Fruit fly (Drosophila melanogaster) whole organism, wandering third instar larva: ENCODE measurements around the gene CG1227.

Experiments
- CG32264 ChIP-seq: fragments of 200-800 bp; sonication (Bioruptor generic); optimal IDR thresholded peaks from 2 replicates; lab custom pipeline; 2016; ENCODE audit warnings: missing biosample characterization, missing genetic modification characterization
- Myc ChIP-seq: fragments of >200 bp; optimal IDR thresholded peaks from 2 replicates; lab custom pipeline; 2017
- Sp1 ChIP-seq: fragments of 200-800 bp; sonication (Bioruptor generic); optimal IDR thresholded peaks from 3 replicates; lab custom pipeline; 2019; ENCODE audit warnings: missing biosample characterization, mild to moderate bottlenecking, missing genetic modification characterization, moderate library complexity
- dsf ChIP-seq: sonication (Bioruptor generic); optimal IDR thresholded peaks from 2 replicates; lab custom pipeline; 2016; ENCODE audit warnings: missing biosample characterization, missing genetic modification characterization, borderline replicate concordance
- fru ChIP-seq: fragments of 200-800 bp; sonication (Bioruptor generic); optimal IDR thresholded peaks from 3 replicates; lab custom pipeline; 2016; ENCODE audit warnings: missing biosample characterization, mild to moderate bottlenecking, missing genetic modification characterization
- h ChIP-seq: fragments of 200-800 bp; sonication (Bioruptor generic); optimal IDR thresholded peaks from 3 replicates; lab custom pipeline; 2016; ENCODE audit warnings: missing biosample characterization, mild to moderate bottlenecking, missing genetic modification characterization
- rgr ChIP-seq: fragments of 200-800 bp; sonication (Bioruptor generic); optimal IDR thresholded peaks from 3 replicates; lab custom pipeline; 2016; ENCODE audit warnings: missing biosample characterization, mild to moderate bottlenecking, missing genetic modification characterization
- sage ChIP-seq: fragments of 200-800 bp; sonication (Bioruptor generic); optimal IDR thresholded peaks from 2 replicates; lab custom pipeline; 2016; ENCODE audit warnings: missing biosample characterization, mild to moderate bottlenecking, missing genetic modification characterization
- sv ChIP-seq: fragments of 200-800 bp; sonication (Bioruptor generic); optimal IDR thresholded peaks from 3 replicates; lab custom pipeline; 2016; ENCODE audit warnings: missing biosample characterization, missing genetic modification characterization

DNA sequence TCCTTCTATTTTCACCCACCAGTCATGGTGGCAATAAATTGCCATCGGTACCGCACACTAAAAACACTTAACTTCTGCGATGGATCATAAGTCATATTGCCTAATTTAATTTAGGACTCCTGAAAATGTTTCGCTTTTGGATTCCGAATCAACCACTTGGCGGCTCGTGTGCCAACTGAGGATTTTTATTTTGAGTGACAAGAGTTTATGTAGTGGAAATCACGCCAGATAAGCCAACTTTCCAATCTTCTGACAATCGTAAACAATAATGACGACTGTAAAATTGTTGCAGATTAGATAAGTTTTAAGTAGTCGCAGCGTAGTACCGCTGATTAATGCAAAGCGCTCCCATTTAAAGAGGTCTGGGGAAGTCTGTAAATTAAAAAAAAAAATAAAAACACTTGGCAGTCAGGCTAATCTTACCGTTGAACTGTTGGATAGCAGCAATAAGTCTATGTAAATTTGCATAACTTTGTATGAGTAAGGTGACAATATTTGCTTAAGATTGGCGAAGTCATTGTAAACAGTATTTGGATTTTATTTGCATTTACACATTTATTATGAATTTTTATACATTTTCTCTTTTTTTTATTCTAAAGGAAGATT lies 32.5 kb downstream of the CG1227 start, which contains the start of gene CG14606:
- no peak for TF ChIP-seq sage
- no peak for TF ChIP-seq Sp1
- no peak for TF ChIP-seq sv (GFP tag; lab: Kevin White, UChicago)
- no peak for TF ChIP-seq fru (GFP tag; lab: Kevin White, UChicago)
- TF ChIP-seq rgr (GFP tag; lab: Kevin White, UChicago) = peak; percentile 22
- TF ChIP-seq h (GFP tag; lab: Kevin White, UChicago) = no peak
- TF ChIP-seq Myc (lab: Kevin White, UChicago) = no peak
- no peak for TF ChIP-seq dsf (GFP tag; lab: Kevin White, UChicago)
- TF ChIP-seq CG32264 (GFP tag; lab: Kevin White, UChicago) = no peak
